Worm (Caenorhabditis elegans) whole organism, L4 larva: ENCODE data around the gene Y57A10C.8.

ENCODE experiments used
- ces-1 ChIP-seq: fragments of 150-350 bp; sonication (generic microtip); optimal IDR thresholded peaks from 4 replicates; lab custom pipeline; 2014; ENCODE audit warnings: missing biosample characterization, missing genetic modification reagents, missing genetic modification characterization
- mdt-29 ChIP-seq: fragments of 200-800 bp; sonication (Bioruptor generic); IDR thresholded peaks from 2 replicates; pipeline ENCODE4 v1.3.6; 2022; ENCODE audit warnings: missing genetic modification reagents, missing genetic modification characterization, missing compliant biosample characterization

DNA sequence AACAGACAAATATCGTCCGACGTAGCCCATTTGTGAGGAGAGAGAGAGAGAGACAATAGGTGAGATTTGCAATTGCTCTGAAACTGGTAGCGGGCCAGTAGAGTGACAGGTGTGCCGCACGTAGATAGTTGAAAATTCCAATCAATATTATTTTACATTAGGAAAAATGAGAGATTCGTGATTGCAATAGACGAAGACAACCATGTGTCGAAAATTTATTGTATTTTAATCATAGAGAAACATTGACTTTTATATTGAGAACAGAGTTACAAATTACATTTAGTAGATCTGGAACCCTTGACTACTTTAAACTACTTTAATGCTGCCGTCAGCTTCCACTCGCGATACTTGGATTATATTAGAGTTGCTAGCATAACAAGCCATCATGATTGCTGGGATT lies 17.2 kb downstream of the Y57A10C.8 start, which contains the start of gene Y57A10C.1:
- TF ChIP-seq mdt-29 (GFP tag; lab: Robert Waterston, UW) (no peak), ces-1 (GFP tag; lab: Kevin White, UChicago) (no peak)
